Worm (Caenorhabditis elegans) whole organism, L3 larva: Measurements from ENCODE around the gene C49A9.4.

Experiments used
- R02D3.7 ChIP-seq: fragments of 150-350 bp; optimal IDR thresholded peaks from 2 replicates; lab custom pipeline; 2014; ENCODE audit warnings: missing biosample characterization, missing genetic modification characterization
- ZK546.5 ChIP-seq: sonication (generic microtip); optimal IDR thresholded peaks from 2 replicates; lab custom pipeline; 2017; ENCODE audit warnings: missing biosample characterization, missing genetic modification characterization
- ceh-28 ChIP-seq: fragments of 150-350 bp; optimal IDR thresholded peaks from 2 replicates; lab custom pipeline; 2014; ENCODE audit warnings: missing biosample characterization, missing genetic modification reagents, missing genetic modification characterization
- daf-12 ChIP-seq: fragments of 150-350 bp; optimal IDR thresholded peaks from 2 replicates; lab custom pipeline; 2014; ENCODE audit warnings: missing biosample characterization, missing genetic modification reagents, missing genetic modification characterization
- egl-27 ChIP-seq: sonication (generic microtip); optimal IDR thresholded peaks from 4 replicates; lab custom pipeline; 2017; ENCODE audit warnings: missing biosample characterization, missing genetic modification reagents, missing genetic modification characterization
- egl-5 ChIP-seq: fragments of 150-350 bp; optimal IDR thresholded peaks from 2 replicates; lab custom pipeline; 2017; ENCODE audit warnings: missing biosample characterization, missing genetic modification reagents, missing genetic modification characterization, inconsistent platforms
- elt-1 ChIP-seq: fragments of 150-350 bp; optimal IDR thresholded peaks from 2 replicates; lab custom pipeline; 2014; ENCODE audit warnings: missing biosample characterization, missing genetic modification characterization
- elt-2 ChIP-seq: sonication (generic microtip); optimal IDR thresholded peaks from 2 replicates; lab custom pipeline; 2016; ENCODE audit warnings: missing genetic modification reagents, mild to moderate bottlenecking, missing genetic modification characterization, missing compliant biosample characterization
- elt-3 ChIP-seq, 3 experiments: fragments of 150-350 bp in 1 of 3; sonication (generic microtip) in 2 of 3; optimal IDR thresholded peaks; 2 replicates in 2 of 3; 4 replicates in 1 of 3; lab custom pipeline; 2014 to 2017; ENCODE audit warnings: missing biosample characterization in 3 of 3, missing genetic modification characterization in 3 of 3
- eor-1 ChIP-seq, 2 experiments: fragments of 150-350 bp; optimal IDR thresholded peaks; 2 replicates each; lab custom pipeline; 2014 to 2018; ENCODE audit warnings: missing biosample characterization in 2 of 2, missing genetic modification characterization in 2 of 2
- fkh-10 ChIP-seq: sonication (generic microtip); optimal IDR thresholded peaks from 2 replicates; lab custom pipeline; 2017; ENCODE audit warnings: missing biosample characterization, missing genetic modification reagents, missing genetic modification characterization
- fkh-2 ChIP-seq: fragments of 150-350 bp; optimal IDR thresholded peaks from 2 replicates; lab custom pipeline; 2014; ENCODE audit warnings: missing biosample characterization, missing genetic modification reagents, missing genetic modification characterization
- fos-1 ChIP-seq: fragments of 150-350 bp; optimal IDR thresholded peaks from 2 replicates; lab custom pipeline; 2014; ENCODE audit warnings: missing biosample characterization, missing genetic modification characterization
- hmg-11 ChIP-seq: sonication (generic microtip); optimal IDR thresholded peaks from 2 replicates; lab custom pipeline; 2016; ENCODE audit warnings: missing genetic modification characterization, missing compliant biosample characterization
- jun-1 ChIP-seq: fragments of 150-350 bp; optimal IDR thresholded peaks from 2 replicates; lab custom pipeline; 2014; ENCODE audit warnings: missing biosample characterization, missing genetic modification reagents, missing genetic modification characterization
- mml-1 ChIP-seq: fragments of 150-350 bp; sonication (generic microtip); optimal IDR thresholded peaks from 3 replicates; lab custom pipeline; 2014; ENCODE audit warnings: missing biosample characterization, missing genetic modification characterization
- nfya-1 ChIP-seq: sonication (generic microtip); optimal IDR thresholded peaks from 2 replicates; lab custom pipeline; 2017; ENCODE audit warnings: missing genetic modification characterization, mild to moderate bottlenecking, missing compliant biosample characterization, antibody characterized with exemption, moderate library complexity; ENCODE audit not compliant: insufficient read depth
- nhr-12 ChIP-seq: fragments of 150-350 bp; optimal IDR thresholded peaks from 2 replicates; lab custom pipeline; 2014; ENCODE audit warnings: missing biosample characterization, missing genetic modification characterization
- nhr-25 ChIP-seq: sonication (generic microtip); optimal IDR thresholded peaks from 2 replicates; lab custom pipeline; 2017; ENCODE audit warnings: missing biosample characterization, missing genetic modification characterization
- nhr-28 ChIP-seq: fragments of 150-350 bp; optimal IDR thresholded peaks from 2 replicates; lab custom pipeline; 2014; ENCODE audit warnings: missing biosample characterization, missing genetic modification characterization
- nhr-43 ChIP-seq: sonication (generic microtip); optimal IDR thresholded peaks from 2 replicates; lab custom pipeline; 2016; ENCODE audit warnings: mild to moderate bottlenecking, missing genetic modification characterization, missing compliant biosample characterization; ENCODE audit not compliant: poor library complexity, severe bottlenecking
- nhr-77 ChIP-seq: fragments of 150-350 bp; optimal IDR thresholded peaks from 2 replicates; lab custom pipeline; 2014; ENCODE audit warnings: missing biosample characterization, missing genetic modification characterization
- pha-4 ChIP-seq: fragments of 150-350 bp; optimal IDR thresholded peaks from 2 replicates; lab custom pipeline; 2014; ENCODE audit warnings: missing biosample characterization, missing genetic modification reagents, missing genetic modification characterization
- pqm-1 ChIP-seq: fragments of 150-350 bp; optimal IDR thresholded peaks from 2 replicates; lab custom pipeline; 2017; ENCODE audit warnings: missing biosample characterization, missing genetic modification characterization, inconsistent platforms
- sea-2 ChIP-seq: fragments of 150-350 bp; sonication (generic microtip); optimal IDR thresholded peaks from 4 replicates; lab custom pipeline; 2014; ENCODE audit warnings: missing biosample characterization, missing genetic modification reagents, missing genetic modification characterization
- skn-1 ChIP-seq: fragments of 150-350 bp; optimal IDR thresholded peaks from 2 replicates; lab custom pipeline; 2014; ENCODE audit warnings: missing biosample characterization, missing genetic modification characterization
- snpc-4 ChIP-seq: fragments of 150-350 bp; optimal IDR thresholded peaks from 2 replicates; lab custom pipeline; 2014; ENCODE audit warnings: missing biosample characterization, missing genetic modification characterization
- tbx-2 ChIP-seq: sonication (generic microtip); optimal IDR thresholded peaks from 2 replicates; lab custom pipeline; 2016; ENCODE audit warnings: mild to moderate bottlenecking, missing genetic modification characterization, missing compliant biosample characterization
- unc-39 ChIP-seq: sonication (generic microtip); optimal IDR thresholded peaks from 4 replicates; lab custom pipeline; 2017; ENCODE audit warnings: missing biosample characterization, missing genetic modification characterization
- ztf-11 ChIP-seq: fragments of 150-350 bp; optimal IDR thresholded peaks from 2 replicates; lab custom pipeline; 2014; ENCODE audit warnings: missing biosample characterization, missing genetic modification characterization

Gene C49A9.4

DNA sequence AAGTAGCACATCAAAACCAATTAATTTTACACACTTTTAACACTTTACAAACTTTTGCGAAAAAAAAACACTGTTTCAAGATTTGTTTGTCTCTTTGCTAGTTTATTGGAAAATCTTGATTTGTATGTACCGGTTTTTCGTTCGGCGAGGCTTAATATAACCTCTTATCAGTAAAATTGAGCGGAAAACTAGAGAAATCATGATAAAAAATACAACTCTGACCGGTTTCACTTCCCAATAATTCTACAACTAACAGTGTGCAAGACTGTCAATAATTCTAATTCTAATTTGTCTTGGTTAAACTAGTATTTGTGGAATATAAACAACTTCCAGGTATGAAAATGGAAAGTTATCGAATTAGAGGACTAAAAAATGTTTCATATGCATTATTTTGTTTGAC is 2.4 kb downstream of the C49A9.4 start, which contains the start of gene C49A9.3:
Gene C49A9.3, plus strand, starts transcription at position 212 of the 400 bp plus-strand sequence.
- TF ChIP-seq elt-2 (tag; lab: Kevin White, UChicago) (peak; percentile 75), pqm-1 (tag; lab: Kevin White, UChicago) (peak; percentile 44), ceh-28 (tag; lab: Kevin White, UChicago) (no peak), pha-4 (peak; percentile 6)

DNA sequence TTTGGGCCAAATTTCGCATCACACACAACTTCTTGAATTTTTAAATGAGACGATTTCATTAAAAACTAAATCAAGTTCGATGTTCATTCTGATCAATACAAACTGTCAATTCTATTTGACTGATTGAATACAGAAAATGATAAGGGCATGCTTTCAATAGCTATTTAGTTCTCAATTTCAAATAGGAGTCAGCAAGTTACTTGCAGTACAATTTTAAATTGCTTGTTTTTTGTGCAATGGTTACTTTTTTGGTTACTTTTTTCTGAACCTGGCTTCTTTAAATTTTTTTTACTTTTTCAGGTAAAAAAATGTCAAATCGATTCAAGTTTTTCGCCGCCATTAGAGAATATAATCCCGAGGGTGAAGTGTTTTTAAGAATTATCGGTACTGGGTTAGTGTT is 5.7 kb downstream of the C49A9.4 start, which contains the start of gene C49A9.2:
Gene C49A9.2, plus strand, starts transcription at position 301 of the 400 bp plus-strand sequence.
- no peak for TF ChIP-seq nhr-43 (tag; lab: Kevin White, UChicago)
- TF ChIP-seq jun-1 (tag; lab: Kevin White, UChicago), result no peak
- TF ChIP-seq skn-1 (tag; lab: Kevin White, UChicago), result no peak
- TF ChIP-seq elt-2 (tag; lab: Kevin White, UChicago), result peak; percentile 16
- no peak for TF ChIP-seq nhr-12 (tag; lab: Kevin White, UChicago)

DNA sequence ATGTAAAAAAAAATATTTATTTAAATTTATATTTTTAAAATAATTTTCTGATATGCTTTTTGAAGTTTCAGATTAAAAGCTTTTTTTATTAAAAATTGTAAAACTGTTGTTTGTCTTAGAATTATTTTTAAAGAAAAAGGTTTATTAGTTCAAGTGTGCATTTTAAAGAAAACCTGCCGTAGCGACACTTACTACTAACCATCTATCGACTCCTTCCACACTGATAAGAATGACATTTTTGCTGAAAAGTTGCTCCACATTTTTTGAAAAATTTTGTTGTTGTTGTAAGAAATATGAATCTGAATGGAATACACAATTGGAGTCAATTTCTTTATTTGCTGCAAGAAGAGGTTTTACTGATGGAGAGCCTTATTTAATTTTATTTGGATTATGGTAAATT is 8.5 kb downstream of the C49A9.4 start, which contains the start of gene C49A9.1:
Gene C49A9.1, plus strand, starts transcription at position 217 of the 400 bp plus-strand sequence.
- TF ChIP-seq elt-2 (tag; lab: Kevin White, UChicago), result peak; percentile 41
- TF ChIP-seq fos-1 (tag; lab: Kevin White, UChicago), result no peak
- TF ChIP-seq, all 47 proteins: peak for 1

ce11 chrIV:6230560-6231073 is 11.1 kb downstream of the C49A9.4 start, which contains the start of gene F58F9.4:
F58F9.4 (plus strand) TSS chrIV:6231023.
- TF ChIP-seq pqm-1 (tag; lab: Kevin White, UChicago), result no peak
- no peak for TF ChIP-seq nhr-43 (tag; lab: Kevin White, UChicago)
- TF ChIP-seq elt-2 (tag; lab: Kevin White, UChicago), result peak; percentile 43
- TF ChIP-seq ztf-11 (tag; lab: Kevin White, UChicago), result no peak
- no peak for TF ChIP-seq nfya-1 (tag; lab: Kevin White, UChicago)
- no peak for TF ChIP-seq hmg-11 (tag; lab: Kevin White, UChicago)
- TF ChIP-seq nhr-25, result no peak

DNA sequence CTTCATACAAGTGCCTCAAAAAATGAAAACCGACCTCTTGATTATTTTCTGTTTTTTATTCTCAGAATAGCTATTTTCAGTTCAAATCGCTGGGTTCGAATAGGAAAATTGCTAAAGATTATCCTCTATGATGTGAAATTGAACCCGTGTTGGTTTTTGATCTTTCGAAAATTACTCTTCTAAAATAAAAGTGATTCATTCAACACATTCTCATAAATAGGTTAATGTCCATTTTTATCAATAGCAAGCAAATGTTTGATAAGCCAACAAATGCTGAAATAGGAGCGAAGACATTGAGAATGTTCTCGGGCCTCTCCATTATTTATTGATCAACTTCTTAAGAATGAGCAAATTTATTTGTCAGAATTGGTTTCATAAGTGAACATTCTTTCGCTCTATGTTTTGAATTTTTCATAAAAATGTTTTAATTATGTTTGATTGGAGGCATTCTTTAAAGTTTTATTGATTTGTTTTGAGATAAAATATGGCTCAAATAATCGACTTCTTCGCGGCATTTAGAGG is 13.3 kb downstream of the C49A9.4 start, which contains the start of gene F58F9.3:
Gene F58F9.3, plus strand, starts transcription at position 472 of the 522 bp plus-strand sequence.
- TF ChIP-seq unc-39 (tag; lab: Kevin White, UChicago) (no peak), R02D3.7 (tag; lab: Kevin White, UChicago) (no peak), pha-4 (peak; percentile 31), nhr-77 (tag; lab: Kevin White, UChicago) (no peak), pqm-1 (tag; lab: Kevin White, UChicago) (peak; percentile 81), eor-1 (tag; optimal IDR thresholded peaks at IDR 0.05; lab: Kevin White, UChicago) (no peak), tbx-2 (tag; lab: Kevin White, UChicago) (no peak), fkh-10 (GFP tag; lab: Kevin White, UChicago) (no peak), skn-1 (tag; lab: Kevin White, UChicago) (no peak), elt-2 (tag; lab: Kevin White, UChicago) (peak; percentile 74), elt-1 (no peak), fkh-2 (tag; lab: Kevin White, UChicago) (no peak), elt-3 (tag; optimal IDR thresholded peaks at IDR 0.05; lab: Kevin White, UChicago) (no peak), daf-12 (tag; lab: Kevin White, UChicago) (no peak), mml-1 (no peak), egl-27 (tag; lab: Kevin White, UChicago) (no peak), egl-5 (tag; lab: Kevin White, UChicago) (no peak), nhr-28 (tag; lab: Kevin White, UChicago) (no peak), ztf-11 (tag; lab: Kevin White, UChicago) (no peak)

DNA sequence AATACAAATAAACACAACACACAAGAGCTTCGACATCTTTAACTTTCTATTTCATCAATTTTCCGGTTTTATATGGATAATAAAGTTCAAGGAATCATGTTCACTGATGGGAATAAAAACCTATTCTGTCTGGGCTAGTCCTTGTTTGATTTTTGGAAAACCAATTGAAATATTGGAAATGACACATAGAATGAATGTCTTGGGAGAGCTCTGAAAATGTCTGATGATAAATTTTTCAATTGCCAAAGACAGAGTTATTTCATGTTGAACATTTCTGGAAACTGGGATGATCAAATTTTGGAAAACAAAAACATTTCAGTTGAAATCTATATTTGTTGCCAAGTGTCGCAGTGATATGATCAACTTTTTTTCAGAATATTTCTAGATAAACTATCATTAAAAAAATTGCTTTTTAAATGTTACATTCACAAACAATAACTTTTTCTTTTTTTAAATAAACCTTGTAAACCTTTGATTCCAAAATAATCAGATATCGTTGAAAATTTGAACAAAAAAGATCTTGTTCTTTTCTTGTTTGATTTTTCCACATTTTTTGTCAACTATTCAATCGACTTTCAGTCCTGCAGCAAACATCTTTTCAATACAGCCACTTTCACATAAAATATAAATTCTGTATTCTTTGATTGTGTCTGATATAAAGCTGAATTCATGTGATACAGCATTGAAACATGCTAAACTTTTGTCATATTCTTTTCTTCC is 18.2 kb downstream of the C49A9.4 start, which contains the start of the genes F58F9.6 and F58F9.8:
Gene F58F9.6, minus strand, starts transcription at position 101 of the 720 bp plus-strand sequence.
Gene F58F9.8, plus strand, starts transcription at position 670 of the 720 bp plus-strand sequence.
- TF ChIP-seq snpc-4 (tag; lab: Kevin White, UChicago) (no peak), sea-2 (GFP tag; lab: Kevin White, UChicago) (no peak), mml-1 (no peak), skn-1 (tag; lab: Kevin White, UChicago) (no peak), ztf-11 (tag; lab: Kevin White, UChicago) (no peak), nhr-43 (tag; lab: Kevin White, UChicago) (no peak), ZK546.5 (tag; lab: Kevin White, UChicago) (no peak)
- TF ChIP-seq, all 47 proteins: peak for 0
